Worm (Caenorhabditis elegans): ENCODE data around the gene C46H3.2.

ce11 chrX:1216833-1217232 lies 13.7 kb downstream of the C46H3.2 start:
- TF ChIP-seq lin-35 (GFP tag; optimal IDR thresholded peaks at IDR 0.05) (no peak), snpc-4 (GFP tag; optimal IDR thresholded peaks at IDR 0.05) (no peak), snpc-4 (tag; optimal IDR thresholded peaks at IDR 0.05) (no peak), nfya-1 (tag; optimal IDR thresholded peaks at IDR 0.05; ENCODE audit: borderline replicate concordance, insufficient read depth) (no peak), ama-1 (optimal IDR thresholded peaks at IDR 0.05) (no peak), ama-1 (GFP tag; optimal IDR thresholded peaks at IDR 0.05) (no peak), K11D2.4 (GFP tag; IDR thresholded peaks at IDR 0.05) (no peak)

Measured in whole organism, young adult.